Worm (Caenorhabditis elegans): Measurements from ENCODE around the gene slc-36.5.
A peak's percentile ranks its signal among the peaks of the same experiment; 100 is the strongest.

The slc-36.5 gene

DNA sequence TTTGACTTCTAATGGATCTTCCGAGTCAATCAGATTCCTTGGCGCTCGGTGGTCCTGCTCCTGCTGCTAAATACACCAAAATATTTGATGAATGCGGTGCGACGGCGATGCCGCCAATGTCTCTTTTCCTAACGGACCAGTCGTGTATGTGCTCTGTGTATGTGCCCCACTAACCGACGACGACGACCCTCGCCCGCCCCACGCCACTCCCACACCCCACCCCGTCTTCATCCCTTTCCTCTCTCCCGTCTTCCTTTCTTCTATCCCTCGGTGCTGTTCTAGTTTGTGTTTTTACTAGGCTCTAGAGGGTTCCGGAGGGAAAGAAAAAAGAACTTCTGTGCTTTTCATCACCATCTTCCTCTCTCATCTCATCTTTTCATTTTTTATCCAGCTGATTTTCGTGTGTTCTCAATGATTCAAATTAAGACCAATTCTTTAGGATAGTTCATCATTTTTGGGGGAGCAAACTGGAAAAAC lies 42.2 kb downstream of the slc-36.5 start, which contains the start of gene egl-27:
egl-27 (plus strand) TSS at position 427 of the 477 bp plus-strand sequence.
- TF ChIP-seq ztf-11 (tag; optimal IDR thresholded peaks at IDR 0.05): no peak
- no peak for TF ChIP-seq egl-27 (tag; optimal IDR thresholded peaks at IDR 0.05)
- TF ChIP-seq ztf-4 (tag; optimal IDR thresholded peaks at IDR 0.05): no peak
- no peak for TF ChIP-seq C34F6.9 (tag; optimal IDR thresholded peaks at IDR 0.05)

DNA sequence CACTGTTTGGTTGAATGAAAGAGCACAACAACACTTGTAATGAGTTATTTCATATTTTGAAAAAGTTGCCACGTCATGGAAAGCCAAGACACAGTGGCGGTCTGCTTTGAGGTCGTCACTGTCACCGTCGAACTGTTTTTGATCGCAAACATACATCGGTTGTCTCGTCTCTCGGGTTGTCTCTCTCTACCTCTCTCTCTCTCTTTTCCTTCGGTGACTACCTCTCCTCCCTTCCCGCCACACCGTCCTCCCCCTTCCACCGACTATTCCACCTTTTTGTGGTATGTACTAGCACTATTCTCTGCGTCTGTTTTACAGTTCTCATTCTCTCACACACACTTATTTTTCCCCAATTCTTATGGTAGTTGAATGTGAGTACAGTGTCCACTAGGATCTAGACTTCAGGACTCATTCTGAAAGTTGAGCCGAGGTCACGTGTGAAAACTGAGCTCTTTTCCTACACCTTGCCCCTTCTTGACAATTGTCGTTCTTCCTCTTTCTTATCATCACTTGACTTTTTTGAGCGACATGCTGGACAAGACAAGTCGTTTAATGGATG lies 43.0 kb downstream of the slc-36.5 start:
- TF ChIP-seq mab-5 (tag; optimal IDR thresholded peaks at IDR 0.05): no peak
- TF ChIP-seq sem-4 (tag; optimal IDR thresholded peaks at IDR 0.05): no peak
- TF ChIP-seq nhr-12 (tag; optimal IDR thresholded peaks at IDR 0.05): no peak
- no peak for TF ChIP-seq nhr-77 (tag; optimal IDR thresholded peaks at IDR 0.05)
- TF ChIP-seq unc-55 (GFP tag; optimal IDR thresholded peaks at IDR 0.05): no peak
- no peak for TF ChIP-seq ztf-11 (tag; optimal IDR thresholded peaks at IDR 0.05)
- TF ChIP-seq C34F6.9 (tag; optimal IDR thresholded peaks at IDR 0.05): peak; percentile 5
- no peak for TF ChIP-seq lin-13 (GFP tag; optimal IDR thresholded peaks at IDR 0.05)
- no peak for TF ChIP-seq aly-2 (tag; optimal IDR thresholded peaks at IDR 0.05)
- no peak for TF ChIP-seq unc-62 (GFP tag; optimal IDR thresholded peaks at IDR 0.05)
- peak; percentile 74 for TF ChIP-seq nhr-129 (tag; optimal IDR thresholded peaks at IDR 0.05)
- TF ChIP-seq lin-11 (tag; optimal IDR thresholded peaks at IDR 0.05): no peak
- TF ChIP-seq unc-39 (tag; optimal IDR thresholded peaks at IDR 0.05): no peak
- peak; percentile 32 for TF ChIP-seq fos-1 (tag; optimal IDR thresholded peaks at IDR 0.05)
- no peak for TF ChIP-seq R02D3.7 (tag; optimal IDR thresholded peaks at IDR 0.05)
- no peak for TF ChIP-seq Y55F3AM.14 (GFP tag; optimal IDR thresholded peaks at IDR 0.05)
- TF ChIP-seq sma-9 (GFP tag; optimal IDR thresholded peaks at IDR 0.05): peak; percentile 31
- TF ChIP-seq sma-9 (tag; optimal IDR thresholded peaks at IDR 0.05): no peak
- peak; percentile 62 for TF ChIP-seq F13H6.1 (tag; optimal IDR thresholded peaks at IDR 0.05)
- TF ChIP-seq ztf-1 (GFP tag; conservative IDR thresholded peaks at IDR 0.05): no peak
- TF ChIP-seq nhr-6 (tag; optimal IDR thresholded peaks at IDR 0.05): no peak
- peak; percentile 44 for TF ChIP-seq blmp-1 (tag; optimal IDR thresholded peaks at IDR 0.05; ENCODE audit: insufficient read depth)
- TF ChIP-seq egl-27 (tag; optimal IDR thresholded peaks at IDR 0.05): no peak
- peak; percentile 55 for TF ChIP-seq nhr-25 (tag; optimal IDR thresholded peaks at IDR 0.05)
- peak; percentile 17 for TF ChIP-seq sma-3 (GFP tag; optimal IDR thresholded peaks at IDR 0.05)
- TF ChIP-seq mdl-1 (tag; optimal IDR thresholded peaks at IDR 0.05): no peak
- TF ChIP-seq lsy-2 (tag; optimal IDR thresholded peaks at IDR 0.05): peak in 1 of 2 experiments; percentile 9
- TF ChIP-seq lin-39 (tag; optimal IDR thresholded peaks at IDR 0.05): no peak
- TF ChIP-seq crh-2 (tag; optimal IDR thresholded peaks at IDR 0.05): peak; percentile 75
- TF ChIP-seq zag-1 (tag; optimal IDR thresholded peaks at IDR 0.05): no peak
- TF ChIP-seq nhr-10 (tag; optimal IDR thresholded peaks at IDR 0.05): no peak

DNA sequence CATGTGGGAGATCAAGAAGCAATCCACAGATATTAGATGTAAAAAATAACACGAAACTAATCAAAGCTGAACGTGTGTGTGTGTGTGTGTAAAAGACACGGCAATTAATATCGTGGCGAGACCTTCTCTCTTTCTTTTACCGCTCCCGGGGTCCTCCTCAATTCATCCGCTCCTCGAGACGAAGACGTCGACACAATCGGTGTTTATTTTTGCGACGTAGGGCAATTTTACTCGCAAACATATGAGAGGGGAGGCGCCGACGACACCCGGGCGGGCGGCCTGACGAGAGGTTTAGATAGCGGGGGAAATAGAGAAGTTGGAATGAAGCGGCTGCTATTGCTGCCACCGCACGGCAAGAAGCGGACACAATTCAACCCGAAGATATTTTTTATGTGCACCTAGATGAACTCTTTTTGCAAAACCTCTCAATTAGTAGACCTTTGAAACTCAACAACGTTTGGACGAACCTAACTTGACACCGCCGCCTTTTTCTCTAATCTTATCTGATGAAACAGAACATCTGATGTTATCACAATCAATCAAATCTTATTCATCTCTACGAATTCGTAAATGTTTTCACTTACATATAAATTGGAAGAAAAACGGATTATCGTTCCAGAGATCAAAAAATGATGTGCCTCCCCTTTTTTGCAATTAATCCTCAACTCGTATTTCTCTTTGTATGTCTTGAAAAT lies 44.0 kb downstream of the slc-36.5 start:
- TF ChIP-seq nhr-129 (tag; optimal IDR thresholded peaks at IDR 0.05): no peak
- peak; percentile 12 for TF ChIP-seq nhr-25 (tag; optimal IDR thresholded peaks at IDR 0.05)
- TF ChIP-seq sma-9 (GFP tag; optimal IDR thresholded peaks at IDR 0.05): peak; percentile 27
- no peak for TF ChIP-seq sma-9 (tag; optimal IDR thresholded peaks at IDR 0.05)
- peak; percentile 30 for TF ChIP-seq F13H6.1 (tag; optimal IDR thresholded peaks at IDR 0.05)
- peak; percentile 81 for TF ChIP-seq elt-1 (tag; optimal IDR thresholded peaks at IDR 0.05)
- TF ChIP-seq skn-1 (tag; optimal IDR thresholded peaks at IDR 0.05): no peak
- no peak for TF ChIP-seq zag-1 (tag; optimal IDR thresholded peaks at IDR 0.05)

DNA sequence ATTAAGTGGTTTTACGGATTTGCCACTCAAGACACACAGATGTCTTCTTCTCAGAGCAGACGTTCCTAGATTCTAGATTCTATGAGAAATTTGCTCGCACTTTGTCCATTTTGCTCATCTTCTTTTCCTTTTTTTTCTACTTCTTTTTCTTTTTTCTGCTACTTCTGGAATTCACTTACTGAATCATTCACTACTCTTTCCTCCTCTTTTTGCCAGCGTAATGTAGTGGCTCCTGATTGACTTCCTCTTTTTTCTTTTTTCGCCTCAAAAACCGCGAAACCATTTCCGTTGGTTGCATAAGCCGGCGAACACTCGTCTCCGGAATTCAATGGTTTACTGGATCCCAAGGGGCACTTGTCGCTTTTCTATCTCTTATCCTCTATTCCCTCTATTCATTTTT lies 44.6 kb downstream of the slc-36.5 start:
- TF ChIP-seq nhr-21 (tag; optimal IDR thresholded peaks at IDR 0.05): no peak
- TF ChIP-seq C34F6.9 (tag; optimal IDR thresholded peaks at IDR 0.05): no peak
- no peak for TF ChIP-seq lsy-2 (tag; optimal IDR thresholded peaks at IDR 0.05)
- no peak for TF ChIP-seq lin-39 (tag; optimal IDR thresholded peaks at IDR 0.05)
- TF ChIP-seq nhr-25 (tag; optimal IDR thresholded peaks at IDR 0.05): no peak
- TF ChIP-seq ceh-82 (tag; optimal IDR thresholded peaks at IDR 0.05): no peak
- no peak for TF ChIP-seq nhr-77 (tag; optimal IDR thresholded peaks at IDR 0.05)
- TF ChIP-seq ztf-4 (tag; optimal IDR thresholded peaks at IDR 0.05): no peak
- no peak for TF ChIP-seq Y55F3AM.14 (GFP tag; optimal IDR thresholded peaks at IDR 0.05)
- no peak for TF ChIP-seq nhr-12 (tag; optimal IDR thresholded peaks at IDR 0.05)
- no peak for TF ChIP-seq sma-9 (GFP tag; optimal IDR thresholded peaks at IDR 0.05)
- TF ChIP-seq sma-9 (tag; optimal IDR thresholded peaks at IDR 0.05): no peak
- no peak for TF ChIP-seq mab-5 (tag; optimal IDR thresholded peaks at IDR 0.05)
- TF ChIP-seq nhr-129 (tag; optimal IDR thresholded peaks at IDR 0.05): no peak
- no peak for TF ChIP-seq unc-39 (tag; optimal IDR thresholded peaks at IDR 0.05)
- no peak for TF ChIP-seq aly-2 (tag; optimal IDR thresholded peaks at IDR 0.05)

All from whole organism, L2 larva.